Worm (Caenorhabditis elegans) whole organism, midembryonic: ENCODE measurements around the gene T28D6.3.

Source experiments
- T22C8.4 ChIP-seq: fragments of 200-800 bp; sonication (Bioruptor generic); IDR thresholded peaks from 2 replicates; pipeline ENCODE4 v1.3.6; 2022; ENCODE audit warnings: missing genetic modification characterization, missing compliant biosample characterization
- ref-1 ChIP-seq: fragments of 200-800 bp; sonication (Bioruptor generic); conservative IDR thresholded peaks from 2 replicates; pipeline ENCODE4 v1.3.6; 2022; ENCODE audit warnings: missing genetic modification reagents, missing genetic modification characterization, missing compliant biosample characterization

- no peak for TF ChIP-seq T22C8.4 (GFP tag; lab: Robert Waterston, UW)
- no peak for TF ChIP-seq ref-1 (GFP tag; lab: Robert Waterston, UW)
Measured at ce11 chrIII:11359422-11359821, 7.1 kb upstream of the T28D6.3 start.
